Worm (Caenorhabditis elegans) whole organism, L4 larva: ENCODE results near the gene cnb-1.
A peak's percentile ranks its signal among the peaks of the same experiment; 100 is the strongest.

Experiments used
- F37D6.2 ChIP-seq: sonication (generic microtip); optimal IDR thresholded peaks from 2 replicates; lab custom pipeline; 2016; ENCODE audit warnings: mild to moderate bottlenecking, missing genetic modification characterization, missing compliant biosample characterization
- ceh-82 ChIP-seq: sonication (generic microtip); optimal IDR thresholded peaks from 2 replicates; lab custom pipeline; 2017; ENCODE audit warnings: missing biosample characterization, missing genetic modification characterization
- lin-13 ChIP-seq: fragments of 150-350 bp; optimal IDR thresholded peaks from 2 replicates; lab custom pipeline; 2014; ENCODE audit warnings: missing biosample characterization, missing genetic modification reagents, missing genetic modification characterization
- mdl-1 ChIP-seq, 2 experiments: fragments of 150-350 bp in 1 of 2; sonication (generic microtip) in 1 of 2; optimal IDR thresholded peaks; 2 replicates each; lab custom pipeline; 2014 to 2017; ENCODE audit warnings: missing biosample characterization in 2 of 2, missing genetic modification characterization in 2 of 2
- nhr-11 ChIP-seq: fragments of 150-350 bp; optimal IDR thresholded peaks from 2 replicates; lab custom pipeline; 2014; ENCODE audit warnings: missing biosample characterization, missing genetic modification characterization
- zfp-3 ChIP-seq: fragments of 200-800 bp; sonication (Bioruptor generic); conservative IDR thresholded peaks from 2 replicates; pipeline ENCODE4 v1.3.6; 2022; ENCODE audit warnings: missing genetic modification reagents, missing genetic modification characterization, missing compliant biosample characterization

DNA sequence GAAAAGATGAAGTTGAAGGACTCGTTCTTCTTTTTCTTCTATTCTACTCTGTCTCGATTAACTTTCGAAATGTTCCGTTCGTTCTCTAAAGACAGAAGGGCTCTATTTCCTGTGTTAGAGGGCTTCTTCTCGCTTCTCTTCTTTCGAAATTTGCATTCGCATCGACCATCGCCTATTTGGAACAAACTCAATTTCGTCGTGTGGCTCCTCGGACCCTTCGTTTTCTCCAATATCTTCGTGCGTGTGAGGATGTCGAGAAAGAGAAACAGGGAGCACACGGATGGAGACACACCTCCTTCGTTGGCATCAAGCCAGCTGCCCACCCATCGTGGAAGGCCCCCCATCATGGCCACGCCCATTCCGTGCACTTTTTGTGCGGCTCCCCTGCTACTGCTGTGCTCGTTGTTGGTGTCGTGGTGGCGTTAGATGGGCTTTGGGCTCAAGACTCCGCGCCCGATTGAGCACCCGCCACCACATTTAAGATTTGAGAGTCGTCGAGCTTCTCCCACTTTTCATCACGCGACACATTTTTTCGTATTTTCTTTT is 34.3 kb upstream of the cnb-1 start:
- no peak for TF ChIP-seq zfp-3 (GFP tag; lab: Robert Waterston, UW)
- TF ChIP-seq lin-13 (GFP tag; lab: Kevin White, UChicago) = no peak
- no peak for TF ChIP-seq nhr-11 (tag; lab: Kevin White, UChicago)
- TF ChIP-seq F37D6.2 (tag; lab: Kevin White, UChicago) = peak; percentile 14
- TF ChIP-seq mdl-1 (tag; optimal IDR thresholded peaks at IDR 0.05; lab: Kevin White, UChicago) = no peak
- TF ChIP-seq ceh-82 = no peak
